Comparison of ENCODE assay signal across 1 worm cellular context in genomic region chrIV:3824720-3825119, ce11.
TF ChIP-seq lines count a peak whose summit lies in the region.

No protein-coding gene starts in this region.

TF ChIP-seq in whole organism, late embryonic, 69 proteins besides CTCF, POLR2A, EP300 and RAD21 (continued from another document):
- TF ChIP-seq nhr-232 (tag; optimal IDR thresholded peaks at IDR 0.05; lab: Kevin White, UChicago) (no peak), zip-5 (tag; optimal IDR thresholded peaks at IDR 0.05; lab: Kevin White, UChicago) (no peak), ceh-48 (tag; optimal IDR thresholded peaks at IDR 0.05; lab: Kevin White, UChicago) (no peak), sdc-2 (tag; optimal IDR thresholded peaks at IDR 0.05; lab: Kevin White, UChicago) (peak; percentile 2), mec-3 (tag; optimal IDR thresholded peaks at IDR 0.05; lab: Kevin White, UChicago; ENCODE audit: borderline replicate concordance) (no peak), pat-9 (tag; optimal IDR thresholded peaks at IDR 0.05; lab: Kevin White, UChicago) (no peak), ref-2 (tag; optimal IDR thresholded peaks at IDR 0.05; lab: Kevin White, UChicago) (peak; percentile 58), K09A11.1 (tag; optimal IDR thresholded peaks at IDR 0.05; lab: Kevin White, UChicago; ENCODE audit: insufficient read depth) (no peak), che-1 (tag; optimal IDR thresholded peaks at IDR 0.05; lab: Kevin White, UChicago) (no peak), elt-4 (tag; optimal IDR thresholded peaks at IDR 0.05; lab: Kevin White, UChicago) (no peak), fkh-10 (GFP tag; optimal IDR thresholded peaks at IDR 0.05; lab: Kevin White, UChicago) (no peak), ceh-31 (tag; optimal IDR thresholded peaks at IDR 0.05; lab: Kevin White, UChicago) (peak; percentile 63), sox-2 (GFP tag; IDR thresholded peaks at IDR 0.05; lab: Robert Waterston, UW) (no peak), pha-4 (tag; optimal IDR thresholded peaks at IDR 0.05; lab: Kevin White, UChicago) (no peak), fkh-6 (tag; optimal IDR thresholded peaks at IDR 0.05; lab: Kevin White, UChicago) (no peak), Y22D7AL.16 (tag; optimal IDR thresholded peaks at IDR 0.05; lab: Kevin White, UChicago) (no peak), ttx-3 (tag; optimal IDR thresholded peaks at IDR 0.05; lab: Kevin White, UChicago) (no peak), odd-2 (tag; optimal IDR thresholded peaks at IDR 0.05; lab: Kevin White, UChicago) (no peak), pros-1 (tag; optimal IDR thresholded peaks at IDR 0.05; lab: Kevin White, UChicago) (no peak), ceh-9 (tag; optimal IDR thresholded peaks at IDR 0.05; lab: Kevin White, UChicago) (no peak), fax-1 (tag; optimal IDR thresholded peaks at IDR 0.05; lab: Kevin White, UChicago) (no peak), K02D7.2 (tag; optimal IDR thresholded peaks at IDR 0.05; lab: Kevin White, UChicago) (no peak), C08G9.2 (tag; optimal IDR thresholded peaks at IDR 0.05; lab: Kevin White, UChicago) (no peak), ets-4 (tag; optimal IDR thresholded peaks at IDR 0.05; lab: Kevin White, UChicago) (no peak), hlh-8 (tag; optimal IDR thresholded peaks at IDR 0.05; lab: Kevin White, UChicago) (peak; percentile 48), npax-4 (tag; optimal IDR thresholded peaks at IDR 0.05; lab: Kevin White, UChicago) (no peak), ceh-45 (GFP tag; IDR thresholded peaks at IDR 0.05; lab: Robert Waterston, UW) (no peak), ceh-34 (tag; optimal IDR thresholded peaks at IDR 0.05; lab: Kevin White, UChicago) (peak; percentile 54), dve-1 (tag; optimal IDR thresholded peaks at IDR 0.05; lab: Kevin White, UChicago) (no peak), hlh-6 (tag; optimal IDR thresholded peaks at IDR 0.05; lab: Kevin White, UChicago) (no peak), ceh-24 (tag; optimal IDR thresholded peaks at IDR 0.05; lab: Kevin White, UChicago) (no peak), ceh-30 (tag; optimal IDR thresholded peaks at IDR 0.05; lab: Kevin White, UChicago) (no peak), eyg-1 (tag; optimal IDR thresholded peaks at IDR 0.05; lab: Kevin White, UChicago) (no peak), madf-2 (tag; optimal IDR thresholded peaks at IDR 0.05; lab: Kevin White, UChicago) (no peak), hlh-13 (GFP tag; optimal IDR thresholded peaks at IDR 0.05; lab: Kevin White, UChicago) (no peak), ahr-1 (tag; optimal IDR thresholded peaks at IDR 0.05; lab: Kevin White, UChicago) (no peak), C38D4.7 (GFP tag; optimal IDR thresholded peaks at IDR 0.05; lab: Kevin White, UChicago) (no peak), unc-55 (GFP tag; optimal IDR thresholded peaks at IDR 0.05; lab: Kevin White, UChicago) (peak; percentile 62), hlh-15 (tag; optimal IDR thresholded peaks at IDR 0.05; lab: Kevin White, UChicago) (no peak)
